Fruit fly (Drosophila melanogaster) whole organism, wandering third instar larva: ENCODE results near the gene SH3PX1.

Experiments
- Abd-B ChIP-seq: fragments of >200 bp; optimal IDR thresholded peaks from 2 replicates; lab custom pipeline; 2017; ENCODE audit warnings: missing biosample characterization, missing genetic modification characterization
- CG32264 ChIP-seq: fragments of 200-800 bp; sonication (Bioruptor generic); optimal IDR thresholded peaks from 2 replicates; lab custom pipeline; 2016; ENCODE audit warnings: missing biosample characterization, missing genetic modification characterization
- CG9705 ChIP-seq: fragments of 200-800 bp; sonication (Bioruptor generic); optimal IDR thresholded peaks from 2 replicates; lab custom pipeline; 2018; ENCODE audit warnings: missing biosample characterization, mild to moderate bottlenecking, missing genetic modification characterization
- CrebA ChIP-seq: fragments of 200-800 bp; sonication (Bioruptor generic); optimal IDR thresholded peaks from 2 replicates; lab custom pipeline; 2016; ENCODE audit warnings: missing biosample characterization, mild to moderate bottlenecking, missing genetic modification characterization, borderline replicate concordance
- Dfd ChIP-seq: fragments of >200 bp; optimal IDR thresholded peaks from 2 replicates; lab custom pipeline; 2017; ENCODE audit warnings: missing biosample characterization, missing genetic modification characterization
- Dif ChIP-seq: fragments of 200-275, 200-300 bp; sonication (Bioruptor generic); optimal IDR thresholded peaks from 2 replicates; lab custom pipeline; 2018; ENCODE audit warnings: missing biosample characterization, missing genetic modification characterization; ENCODE audit not compliant: partially characterized antibody
- GATAd ChIP-seq: sonication (Bioruptor generic); optimal IDR thresholded peaks from 2 replicates; lab custom pipeline; 2016; ENCODE audit warnings: missing biosample characterization, missing genetic modification characterization
- HLH106 ChIP-seq: fragments of 200-800 bp; optimal IDR thresholded peaks from 3 replicates; lab custom pipeline; 2019; ENCODE audit warnings: missing biosample characterization, mild to moderate bottlenecking, missing genetic modification characterization, moderate library complexity
- Hnf4 ChIP-seq: fragments of 200-800 bp; sonication (Bioruptor generic); optimal IDR thresholded peaks from 2 replicates; lab custom pipeline; 2016; ENCODE audit warnings: missing biosample characterization, mild to moderate bottlenecking, missing genetic modification characterization
- Hr78 ChIP-seq: fragments of >200 bp; optimal IDR thresholded peaks from 2 replicates; lab custom pipeline; 2017; ENCODE audit warnings: missing biosample characterization, missing genetic modification characterization
- Hr83 ChIP-seq: fragments of 200-300 bp; sonication (Bioruptor generic); optimal IDR thresholded peaks from 2 replicates; lab custom pipeline; 2016; ENCODE audit warnings: missing biosample characterization, mild to moderate bottlenecking, missing genetic modification characterization, moderate library complexity; ENCODE audit not compliant: poor library complexity, severe bottlenecking
- Jra ChIP-seq: sonication (Bioruptor generic); optimal IDR thresholded peaks from 2 replicates; lab custom pipeline; 2016; ENCODE audit warnings: missing biosample characterization, missing genetic modification characterization
- Mio ChIP-seq: sonication (Bioruptor generic); optimal IDR thresholded peaks from 2 replicates; lab custom pipeline; 2016; ENCODE audit warnings: missing biosample characterization, missing genetic modification characterization
- Myc ChIP-seq: fragments of >200 bp; optimal IDR thresholded peaks from 2 replicates; lab custom pipeline; 2017
- N ChIP-seq: fragments of >200 bp; optimal IDR thresholded peaks from 2 replicates; lab custom pipeline; 2018; ENCODE audit warnings: missing biosample characterization, missing external identifiers, missing genetic modification characterization
- OdsH ChIP-seq: fragments of 200-800 bp; sonication (Bioruptor generic); optimal IDR thresholded peaks from 2 replicates; lab custom pipeline; 2016; ENCODE audit warnings: missing biosample characterization, mild to moderate bottlenecking, missing genetic modification characterization
- Rel ChIP-seq, 2 experiments: fragments of 200-800 bp; sonication (Bioruptor generic) in 1 of 2; optimal IDR thresholded peaks; 2 replicates in 1 of 2; 3 replicates in 1 of 2; lab custom pipeline; 2016 to 2019; ENCODE audit warnings: mild to moderate bottlenecking in 2 of 2, missing biosample characterization in 2 of 2, missing genetic modification characterization in 2 of 2, moderate library complexity in 1 of 2
- Sp1 ChIP-seq: fragments of 200-800 bp; sonication (Bioruptor generic); optimal IDR thresholded peaks from 3 replicates; lab custom pipeline; 2019; ENCODE audit warnings: missing biosample characterization, mild to moderate bottlenecking, missing genetic modification characterization, moderate library complexity
- Vsx2 ChIP-seq: fragments of 200-300, 225-300 bp; sonication (Bioruptor generic); optimal IDR thresholded peaks from 2 replicates; lab custom pipeline; 2018; ENCODE audit warnings: missing biosample characterization, missing genetic modification characterization; ENCODE audit not compliant: partially characterized antibody
- br ChIP-seq: fragments of 200-800 bp; sonication (Bioruptor generic); optimal IDR thresholded peaks from 2 replicates; lab custom pipeline; 2016; ENCODE audit warnings: missing biosample characterization, missing genetic modification characterization
- brk ChIP-seq: fragments of 200-800 bp; sonication (Bioruptor generic); optimal IDR thresholded peaks from 2 replicates; lab custom pipeline; 2016; ENCODE audit warnings: missing biosample characterization, mild to moderate bottlenecking, missing genetic modification characterization
- dl ChIP-seq, 2 experiments: fragments of 175-275, 200-275 bp in 1 of 2; fragments of 200-275 bp in 1 of 2; sonication (Bioruptor generic); optimal IDR thresholded peaks; lab custom pipeline; 2018; ENCODE audit warnings: mild to moderate bottlenecking in 2 of 2, missing biosample characterization in 2 of 2, missing genetic modification characterization in 2 of 2, moderate library complexity in 2 of 2; ENCODE audit not compliant: partially characterized antibody in 2 of 2, insufficient read depth in 1 of 2
- dmrt93B ChIP-seq: fragments of 200-800 bp; sonication (Bioruptor generic); optimal IDR thresholded peaks from 2 replicates; lab custom pipeline; 2018; ENCODE audit warnings: missing biosample characterization, mild to moderate bottlenecking, missing genetic modification characterization
- dsf ChIP-seq: sonication (Bioruptor generic); optimal IDR thresholded peaks from 2 replicates; lab custom pipeline; 2016; ENCODE audit warnings: missing biosample characterization, missing genetic modification characterization, borderline replicate concordance
- ey ChIP-seq: fragments of 200-800 bp; sonication (Bioruptor generic); optimal IDR thresholded peaks from 2 replicates; lab custom pipeline; 2016; ENCODE audit warnings: missing biosample characterization, missing genetic modification characterization
- foxo ChIP-seq, 2 experiments: fragments of 200-800 bp; sonication (Bioruptor generic); optimal IDR thresholded peaks; 2 replicates in 1 of 2; 3 replicates in 1 of 2; lab custom pipeline; 2016 to 2017; ENCODE audit warnings: missing biosample characterization in 2 of 2, missing genetic modification characterization in 2 of 2
- fru ChIP-seq: fragments of 200-800 bp; sonication (Bioruptor generic); optimal IDR thresholded peaks from 3 replicates; lab custom pipeline; 2016; ENCODE audit warnings: missing biosample characterization, mild to moderate bottlenecking, missing genetic modification characterization
- h ChIP-seq: fragments of 200-800 bp; sonication (Bioruptor generic); optimal IDR thresholded peaks from 3 replicates; lab custom pipeline; 2016; ENCODE audit warnings: missing biosample characterization, mild to moderate bottlenecking, missing genetic modification characterization
- jim ChIP-seq: fragments of 175-275, 200-325 bp; sonication (Bioruptor generic); optimal IDR thresholded peaks from 2 replicates; lab custom pipeline; 2016; ENCODE audit warnings: missing biosample characterization, mild to moderate bottlenecking, missing genetic modification characterization
- lola ChIP-seq: fragments of >200 bp; optimal IDR thresholded peaks from 2 replicates; lab custom pipeline; 2017; ENCODE audit warnings: missing biosample characterization, missing genetic modification characterization
- pan ChIP-seq: fragments of >200 bp; optimal IDR thresholded peaks from 2 replicates; lab custom pipeline; 2017
- psq ChIP-seq: fragments of 200-800 bp; sonication (Bioruptor generic); optimal IDR thresholded peaks from 3 replicates; lab custom pipeline; 2017; ENCODE audit warnings: missing biosample characterization, mild to moderate bottlenecking, missing genetic modification characterization, moderate library complexity
- rgr ChIP-seq: fragments of 200-800 bp; sonication (Bioruptor generic); optimal IDR thresholded peaks from 3 replicates; lab custom pipeline; 2016; ENCODE audit warnings: missing biosample characterization, mild to moderate bottlenecking, missing genetic modification characterization
- sage ChIP-seq: fragments of 200-800 bp; sonication (Bioruptor generic); optimal IDR thresholded peaks from 2 replicates; lab custom pipeline; 2016; ENCODE audit warnings: missing biosample characterization, mild to moderate bottlenecking, missing genetic modification characterization
- sv ChIP-seq: fragments of 200-800 bp; sonication (Bioruptor generic); optimal IDR thresholded peaks from 3 replicates; lab custom pipeline; 2016; ENCODE audit warnings: missing biosample characterization, missing genetic modification characterization
- tai ChIP-seq: sonication (Bioruptor generic); optimal IDR thresholded peaks from 2 replicates; lab custom pipeline; 2016; ENCODE audit warnings: missing biosample characterization, missing genetic modification characterization
- usp ChIP-seq: fragments of >200 bp; optimal IDR thresholded peaks from 2 replicates; lab custom pipeline; 2017; ENCODE audit warnings: missing biosample characterization, missing genetic modification characterization
- woc ChIP-seq: sonication (Bioruptor generic); optimal IDR thresholded peaks from 2 replicates; lab custom pipeline; 2016; ENCODE audit warnings: missing biosample characterization, mild to moderate bottlenecking, missing genetic modification characterization

SH3PX1 gene

dm6 chr3L:9698193-9698642 is 15.4 kb downstream of the SH3PX1 start, which contains the start of gene Ubc4 (continued):
- TF ChIP-seq lola (no peak), Jra (GFP tag; lab: Kevin White, UChicago) (no peak), N (GFP tag; lab: Kevin White, UChicago) (no peak), CG9705 (GFP tag; lab: Kevin White, UChicago) (no peak), brk (GFP tag; lab: Kevin White, UChicago) (no peak), HLH106 (tag; lab: Kevin White, UChicago) (peak; percentile 30), CrebA (no peak), Vsx2 (GFP tag; lab: Kevin White, UChicago) (no peak), Dif (no peak), dsf (no peak)
- TF ChIP-seq, all 38 proteins: peak for 11

- no peak for TF ChIP-seq Abd-B
- no peak for TF ChIP-seq dl (GFP tag; optimal IDR thresholded peaks at IDR 0.05; lab: Kevin White, UChicago; ENCODE audit: insufficient read depth in 1 of 2, partially characterized antibody in 2 of 2)
- TF ChIP-seq Dif = no peak
- TF ChIP-seq dsf = no peak
- no peak for TF ChIP-seq sv
- no peak for TF ChIP-seq Sp1 (GFP tag; lab: Kevin White, UChicago)
- no peak for TF ChIP-seq ey (GFP tag; lab: Kevin White, UChicago)
Observed at dm6 chr3L:9697527-9697883, 16.1 kb downstream of the SH3PX1 start.

- TF ChIP-seq dl (GFP tag; optimal IDR thresholded peaks at IDR 0.05; lab: Kevin White, UChicago; ENCODE audit: insufficient read depth in 1 of 2, partially characterized antibody in 2 of 2) (peak; percentile 46 to 70), foxo (GFP tag; optimal IDR thresholded peaks at IDR 0.05; lab: Kevin White, UChicago) (peak; percentile 47 to 90), Jra (GFP tag; lab: Kevin White, UChicago) (peak; percentile 67), jim (peak; percentile 45), lola (no peak), Sp1 (GFP tag; lab: Kevin White, UChicago) (peak; percentile 85), Dfd (GFP tag; lab: Kevin White, UChicago) (no peak), h (GFP tag; lab: Kevin White, UChicago) (peak; percentile 92), pan (no peak), woc (peak; percentile 99), CG32264 (GFP tag; lab: Kevin White, UChicago) (peak; percentile 16), Hnf4 (GFP tag; lab: Kevin White, UChicago) (no peak), OdsH (GFP tag; lab: Kevin White, UChicago) (peak; percentile 86), dmrt93B (no peak), dsf (no peak), ey (GFP tag; lab: Kevin White, UChicago) (peak; percentile 82), Abd-B (no peak), Rel (GFP tag; optimal IDR thresholded peaks at IDR 0.05; lab: Kevin White, UChicago) (peak; percentile 67), Rel (tag; optimal IDR thresholded peaks at IDR 0.05; lab: Kevin White, UChicago) (peak; percentile 74), Vsx2 (GFP tag; lab: Kevin White, UChicago) (no peak), psq (GFP tag; lab: Kevin White, UChicago) (peak; percentile 90), N (GFP tag; lab: Kevin White, UChicago) (no peak), sv (peak; percentile 23), CrebA (no peak), HLH106 (tag; lab: Kevin White, UChicago) (peak; percentile 83), Hr83 (GFP tag; lab: Kevin White, UChicago) (peak; percentile 74), tai (GFP tag; lab: Kevin White, UChicago) (no peak), fru (GFP tag; lab: Kevin White, UChicago) (peak; percentile 85), rgr (GFP tag; lab: Kevin White, UChicago) (peak; percentile 87), Hr78 (no peak), Myc (lab: Kevin White, UChicago) (no peak), CG9705 (GFP tag; lab: Kevin White, UChicago) (peak; percentile 75), br (GFP tag; lab: Kevin White, UChicago) (peak; percentile 91), Dif (peak; percentile 66), usp (no peak), sage (GFP tag; lab: Kevin White, UChicago) (peak; percentile 78), brk (GFP tag; lab: Kevin White, UChicago) (peak; percentile 91), Mio (GFP tag; lab: Kevin White, UChicago) (no peak), GATAd (no peak)
Observed at dm6 chr3L:9696650-9697526, 16.7 kb downstream of the SH3PX1 start, which contains the start of gene Prps. Gene Prps, minus strand, starts transcription at chr3L:9696700.
